Fruit fly (Drosophila melanogaster) whole organism, embryonic: ENCODE data around the gene Lrch.

Source experiments
- B-H2 ChIP-seq: fragments of 200-800 bp; sonication (Bioruptor generic); optimal IDR thresholded peaks from 2 replicates; lab custom pipeline; 2018; ENCODE audit warnings: missing biosample characterization, mild to moderate bottlenecking, missing genetic modification characterization
- CG12219 ChIP-seq: fragments of 200-800 bp; sonication (Bioruptor generic); optimal IDR thresholded peaks from 3 replicates; lab custom pipeline; 2018; ENCODE audit warnings: missing biosample characterization, mild to moderate bottlenecking, missing genetic modification characterization
- CG12659 ChIP-seq: fragments of 200-800 bp; sonication (Bioruptor generic); optimal IDR thresholded peaks from 3 replicates; lab custom pipeline; 2017; ENCODE audit warnings: mild to moderate bottlenecking, missing biosample characterization, missing genetic modification reagents, missing genetic modification characterization
- CG15011 ChIP-seq: fragments of 200-800 bp; sonication (Bioruptor generic); optimal IDR thresholded peaks from 3 replicates; lab custom pipeline; 2018; ENCODE audit warnings: missing biosample characterization, mild to moderate bottlenecking, missing genetic modification characterization
- CG15269 ChIP-seq: fragments of 200-800 bp; sonication (Bioruptor generic); optimal IDR thresholded peaks from 2 replicates; lab custom pipeline; 2018; ENCODE audit warnings: missing biosample characterization, mild to moderate bottlenecking, missing genetic modification characterization, moderate library complexity
- CG15696 ChIP-seq: fragments of 200-800 bp; sonication (Bioruptor generic); optimal IDR thresholded peaks from 2 replicates; lab custom pipeline; 2019; ENCODE audit warnings: missing biosample characterization, mild to moderate bottlenecking, missing genetic modification characterization, moderate library complexity
- CG1647 ChIP-seq: fragments of 200-800 bp; sonication (Bioruptor generic); optimal IDR thresholded peaks from 3 replicates; lab custom pipeline; 2016; ENCODE audit warnings: missing biosample characterization, missing genetic modification characterization
- CG16815 ChIP-seq: fragments of 200-800 bp; sonication (Bioruptor generic); optimal IDR thresholded peaks from 3 replicates; lab custom pipeline; 2017; ENCODE audit warnings: missing biosample characterization, mild to moderate bottlenecking, missing genetic modification characterization
- CG17568 ChIP-seq: fragments of 200-800 bp; sonication (Bioruptor generic); optimal IDR thresholded peaks from 2 replicates; lab custom pipeline; 2018; ENCODE audit warnings: missing biosample characterization, mild to moderate bottlenecking, missing genetic modification characterization, moderate library complexity
- CG18476 ChIP-seq: fragments of 200-800 bp; sonication (Bioruptor generic); optimal IDR thresholded peaks from 2 replicates; lab custom pipeline; 2016; ENCODE audit warnings: missing biosample characterization, mild to moderate bottlenecking, missing genetic modification characterization
- CG2678 ChIP-seq: fragments of 200-800 bp; sonication (Bioruptor generic); optimal IDR thresholded peaks from 3 replicates; lab custom pipeline; 2019; ENCODE audit warnings: missing biosample characterization, mild to moderate bottlenecking, missing genetic modification characterization, moderate library complexity
- CG3847 ChIP-seq: fragments of 200-800 bp; sonication (Bioruptor generic); IDR thresholded peaks from 2 replicates; pipeline ENCODE4 v1.3.6; 2022; ENCODE audit warnings: missing biosample characterization, missing genetic modification characterization
- CG5180 ChIP-seq: fragments of 200-800 bp; sonication (Bioruptor generic); optimal IDR thresholded peaks from 3 replicates; lab custom pipeline; 2017; ENCODE audit warnings: missing biosample characterization, missing genetic modification characterization, mild to moderate bottlenecking, moderate library complexity, missing genetic modification reagents
- CG6683 ChIP-seq: fragments of 200-800 bp; sonication (Bioruptor generic); optimal IDR thresholded peaks from 2 replicates; lab custom pipeline; 2017; ENCODE audit warnings: missing biosample characterization, mild to moderate bottlenecking, missing genetic modification characterization, missing genetic modification reagents
- CG6813 ChIP-seq: fragments of 200-800 bp; sonication (Bioruptor generic); optimal IDR thresholded peaks from 2 replicates; lab custom pipeline; 2017; ENCODE audit warnings: missing biosample characterization, missing genetic modification characterization, mild to moderate bottlenecking, moderate library complexity, missing genetic modification reagents
- CG7928 ChIP-seq: fragments of 200-800 bp; sonication (Bioruptor generic); optimal IDR thresholded peaks from 2 replicates; lab custom pipeline; 2017; ENCODE audit warnings: missing biosample characterization, mild to moderate bottlenecking, missing genetic modification characterization
- CG8290 ChIP-seq, 3 experiments: fragments of 200-800 bp; sonication (Bioruptor generic); optimal IDR thresholded peaks; 2 replicates each; lab custom pipeline; 2016 to 2019; ENCODE audit warnings: missing biosample characterization in 3 of 3, missing genetic modification characterization in 3 of 3, mild to moderate bottlenecking in 2 of 3, moderate library complexity in 1 of 3
- CG9727 ChIP-seq: fragments of 200-800 bp; sonication (Bioruptor generic); optimal IDR thresholded peaks from 3 replicates; lab custom pipeline; 2017; ENCODE audit warnings: missing biosample characterization, mild to moderate bottlenecking, missing genetic modification characterization
- CoRest ChIP-seq: fragments of 200-800 bp; sonication (Bioruptor generic); optimal IDR thresholded peaks from 3 replicates; lab custom pipeline; 2018; ENCODE audit warnings: missing biosample characterization, mild to moderate bottlenecking, missing genetic modification characterization, moderate library complexity
- Dek ChIP-seq: fragments of 200-800 bp; sonication (Bioruptor generic); optimal IDR thresholded peaks from 3 replicates; lab custom pipeline; 2019; ENCODE audit warnings: missing biosample characterization, mild to moderate bottlenecking, missing genetic modification characterization, moderate library complexity
- Dfd ChIP-seq, 2 experiments: fragments of >200 bp; optimal IDR thresholded peaks; 2 replicates each; lab custom pipeline; 2017; ENCODE audit warnings: missing biosample characterization in 2 of 2, missing genetic modification characterization in 2 of 2
- Dip2 ChIP-seq: fragments of 200-800 bp; sonication (Bioruptor generic); IDR thresholded peaks from 2 replicates; pipeline ENCODE4 v1.3.6; 2022; ENCODE audit warnings: missing biosample characterization, missing genetic modification characterization
- H15 ChIP-seq: fragments of 200-800 bp; sonication (Bioruptor generic); IDR thresholded peaks from 3 replicates; pipeline ENCODE4 v1.3.6; 2022; ENCODE audit warnings: missing biosample characterization, missing genetic modification characterization
- HLH54F ChIP-seq: fragments of 200-800 bp; sonication (Bioruptor generic); optimal IDR thresholded peaks from 3 replicates; lab custom pipeline; 2016; ENCODE audit warnings: missing biosample characterization, missing genetic modification characterization
- Oli ChIP-seq: fragments of 200-800 bp; sonication (Bioruptor generic); optimal IDR thresholded peaks from 2 replicates; lab custom pipeline; 2018; ENCODE audit warnings: missing biosample characterization, mild to moderate bottlenecking, missing genetic modification characterization, moderate library complexity
- Opbp ChIP-seq: fragments of 200-800 bp; sonication (Bioruptor generic); IDR thresholded peaks from 3 replicates; pipeline ENCODE4 v1.3.6; 2022; ENCODE audit warnings: missing biosample characterization, missing genetic modification characterization; ENCODE audit not compliant: partially characterized antibody
- PHDP ChIP-seq: fragments of 200-800 bp; sonication (Bioruptor generic); optimal IDR thresholded peaks from 3 replicates; lab custom pipeline; 2018; ENCODE audit warnings: missing biosample characterization, mild to moderate bottlenecking, missing genetic modification characterization, moderate library complexity
- Sin3A ChIP-seq: fragments of >200 bp; optimal IDR thresholded peaks from 2 replicates; lab custom pipeline; 2018
- TFAM ChIP-seq: fragments of 200-800 bp; sonication (Bioruptor generic); optimal IDR thresholded peaks from 2 replicates; lab custom pipeline; 2017; ENCODE audit warnings: missing biosample characterization, missing genetic modification characterization, inconsistent platforms
- ab ChIP-seq: fragments of 200-800 bp; sonication (Bioruptor generic); optimal IDR thresholded peaks from 2 replicates; lab custom pipeline; 2016; ENCODE audit warnings: missing biosample characterization, missing genetic modification characterization
- ac ChIP-seq: fragments of 200-800 bp; sonication (Bioruptor generic); optimal IDR thresholded peaks from 3 replicates; lab custom pipeline; 2017; ENCODE audit warnings: missing biosample characterization, mild to moderate bottlenecking, missing genetic modification characterization
- amos ChIP-seq: fragments of 200-800 bp; sonication (Bioruptor generic); IDR thresholded peaks from 2 replicates; pipeline ENCODE4 v1.3.6; 2022; ENCODE audit warnings: missing biosample characterization, missing genetic modification characterization; ENCODE audit not compliant: partially characterized antibody
- bab2 ChIP-seq: fragments of 200-800 bp; sonication (Bioruptor generic); optimal IDR thresholded peaks from 2 replicates; lab custom pipeline; 2016; ENCODE audit warnings: missing biosample characterization, missing genetic modification characterization
- btn ChIP-seq: fragments of 200-800 bp; sonication (Bioruptor generic); optimal IDR thresholded peaks from 2 replicates; lab custom pipeline; 2016; ENCODE audit warnings: missing biosample characterization, missing genetic modification characterization
- cato ChIP-seq: fragments of 200-800 bp; sonication (Bioruptor generic); optimal IDR thresholded peaks from 2 replicates; lab custom pipeline; 2016; ENCODE audit warnings: missing biosample characterization, missing genetic modification characterization, borderline replicate concordance
- chm ChIP-seq: fragments of 200-800 bp; sonication (Bioruptor generic); IDR thresholded peaks from 2 replicates; pipeline ENCODE4 v1.3.6; 2022; ENCODE audit warnings: missing biosample characterization, missing genetic modification characterization
- croc ChIP-seq: fragments of 200-800 bp; sonication (Bioruptor generic); conservative IDR thresholded peaks from 3 replicates; pipeline ENCODE4 v1.3.6; 2022; ENCODE audit warnings: missing biosample characterization, missing genetic modification characterization
- dpn ChIP-seq, 2 experiments: fragments of 200-800 bp; sonication (Bioruptor generic); optimal IDR thresholded peaks; 3 replicates each; lab custom pipeline; 2016; ENCODE audit warnings: missing biosample characterization in 2 of 2, missing genetic modification characterization in 2 of 2
- emc ChIP-seq: fragments of 200-800 bp; sonication (Bioruptor generic); optimal IDR thresholded peaks from 2 replicates; lab custom pipeline; 2016; ENCODE audit warnings: missing biosample characterization, missing genetic modification characterization
- fu2 ChIP-seq: fragments of 200-800 bp; sonication (Bioruptor generic); optimal IDR thresholded peaks from 2 replicates; lab custom pipeline; 2016; ENCODE audit warnings: missing biosample characterization, missing genetic modification characterization
- gcm ChIP-seq: fragments of 200-800 bp; sonication (Bioruptor generic); optimal IDR thresholded peaks from 2 replicates; lab custom pipeline; 2019; ENCODE audit warnings: missing biosample characterization, mild to moderate bottlenecking, missing genetic modification characterization, moderate library complexity
- gsb-n ChIP-seq: fragments of 200-800 bp; sonication (Bioruptor generic); optimal IDR thresholded peaks from 3 replicates; lab custom pipeline; 2018; ENCODE audit warnings: missing biosample characterization, mild to moderate bottlenecking, missing genetic modification characterization
- hth ChIP-seq: fragments of >200 bp; optimal IDR thresholded peaks from 2 replicates; lab custom pipeline; 2017; ENCODE audit warnings: inconsistent platforms
- luna ChIP-seq: fragments of 200-800 bp; sonication (Bioruptor generic); optimal IDR thresholded peaks from 2 replicates; lab custom pipeline; 2016; ENCODE audit warnings: missing biosample characterization, missing genetic modification characterization
- slbo ChIP-seq: fragments of 200-800 bp; sonication (Bioruptor generic); IDR thresholded peaks from 2 replicates; pipeline ENCODE4 v1.3.6; 2022; ENCODE audit warnings: missing biosample characterization, missing genetic modification characterization
- tgo ChIP-seq: fragments of 200-800 bp; sonication (Bioruptor generic); IDR thresholded peaks from 3 replicates; pipeline ENCODE4 v1.3.6; 2022; ENCODE audit warnings: missing biosample characterization, missing genetic modification characterization
- trem ChIP-seq: fragments of 200-800 bp; optimal IDR thresholded peaks from 3 replicates; lab custom pipeline; 2019; ENCODE audit warnings: missing biosample characterization, mild to moderate bottlenecking, missing genetic modification characterization, moderate library complexity
- wdn ChIP-seq: fragments of 200-800 bp; sonication (Bioruptor generic); IDR thresholded peaks from 2 replicates; pipeline ENCODE4 v1.3.6; 2022; ENCODE audit warnings: missing biosample characterization, missing genetic modification characterization
- wor ChIP-seq: fragments of 200-800 bp; sonication (Bioruptor generic); IDR thresholded peaks from 2 replicates; pipeline ENCODE4 v1.3.6; 2022; ENCODE audit warnings: missing biosample characterization, missing genetic modification characterization
- zf30C ChIP-seq: fragments of 200-800 bp; sonication (Bioruptor generic); optimal IDR thresholded peaks from 3 replicates; lab custom pipeline; 2018; ENCODE audit warnings: missing biosample characterization, mild to moderate bottlenecking, missing genetic modification characterization

Gene Lrch

dm6 chr2L:17379844-17380243 lies 4.1 kb downstream of the Lrch start (continued):
- TF ChIP-seq CG12659 (GFP tag; lab: Kevin White, UChicago) = peak; percentile 34
- TF ChIP-seq gsb-n (tag; lab: Kevin White, UChicago) = peak; percentile 91
- no peak for TF ChIP-seq CG7928 (GFP tag; lab: Kevin White, UChicago)
- peak; percentile 85 for TF ChIP-seq ac (GFP tag; lab: Kevin White, UChicago)
- TF ChIP-seq gcm = peak; percentile 72
- TF ChIP-seq cato (GFP tag; lab: Kevin White, UChicago) = peak; percentile 27
- no peak for TF ChIP-seq B-H2 (GFP tag; lab: Kevin White, UChicago)
- peak in 1 of 2 experiments; percentile 67 for TF ChIP-seq dpn (GFP tag; optimal IDR thresholded peaks at IDR 0.05; lab: Kevin White, UChicago)
- TF ChIP-seq slbo (GFP tag; lab: Robert Waterston, UW) = no peak
- no peak; the same call in 2 of the 3 replicates for TF ChIP-seq croc (GFP tag; lab: Robert Waterston, UW)
- no peak for TF ChIP-seq Dfd (GFP tag; optimal IDR thresholded peaks at IDR 0.05; lab: Kevin White, UChicago)
- TF ChIP-seq Sin3A = no peak
- no peak for TF ChIP-seq CG3847
- peak; percentile 27 for TF ChIP-seq CG16815 (GFP tag; lab: Kevin White, UChicago)
- peak; percentile 70 for TF ChIP-seq CG12219
- TF ChIP-seq CG2678 (tag; lab: Kevin White, UChicago) = peak; percentile 80
- TF ChIP-seq hth = no peak
- 0 out of 2 replicates have a peak, but pooled peaks have one; percentile 22 for TF ChIP-seq wor
- TF ChIP-seq Dip2 (GFP tag; lab: Robert Waterston, UW) = no peak
- TF ChIP-seq trem (tag; lab: Kevin White, UChicago) = peak; percentile 58
- TF ChIP-seq CG5180 (GFP tag; lab: Kevin White, UChicago) = peak; percentile 73
- peak; percentile 92 for TF ChIP-seq CG15696
- no peak for TF ChIP-seq emc (GFP tag; lab: Kevin White, UChicago)
- peak; percentile 45 for TF ChIP-seq CG6683 (GFP tag; lab: Kevin White, UChicago)
- TF ChIP-seq ab (GFP tag; lab: Kevin White, UChicago) = no peak
- TF ChIP-seq CG6813 = peak; percentile 87
- TF ChIP-seq CG17568 (GFP tag; lab: Kevin White, UChicago) = peak; percentile 76
- TF ChIP-seq fu2 (GFP tag; lab: Kevin White, UChicago) = no peak
- no peak for TF ChIP-seq HLH54F
- peak; percentile 52 for TF ChIP-seq CG18476 (GFP tag; lab: Kevin White, UChicago)
- TF ChIP-seq CoRest = peak; percentile 75
- TF ChIP-seq bab2 (GFP tag; lab: Kevin White, UChicago) = peak; percentile 64
- TF ChIP-seq CG15011 = peak; percentile 53
- peak; percentile 71 for TF ChIP-seq PHDP (tag; lab: Kevin White, UChicago)
- TF ChIP-seq chm (GFP tag; lab: Robert Waterston, UW) = peak; percentile 84
- TF ChIP-seq Oli = no peak
- TF ChIP-seq Opbp (GFP tag; lab: Robert Waterston, UW) = no peak
- no peak for TF ChIP-seq wdn (GFP tag; lab: Robert Waterston, UW)
- no peak for TF ChIP-seq amos (GFP tag; lab: Robert Waterston, UW)
- peak; percentile 75 for TF ChIP-seq btn
- TF ChIP-seq luna (GFP tag; lab: Kevin White, UChicago) = no peak
- TF ChIP-seq H15 (GFP tag; lab: Robert Waterston, UW) = 0 out of 3 replicates have a peak, but pooled peaks have one; percentile 54
- TF ChIP-seq zf30C (GFP tag; lab: Kevin White, UChicago) = no peak
- TF ChIP-seq CG8290 (GFP tag; optimal IDR thresholded peaks at IDR 0.05; lab: Kevin White, UChicago) = peak; percentile 91
- peak; percentile 62 to 76 for TF ChIP-seq CG8290 (tag; optimal IDR thresholded peaks at IDR 0.05; lab: Kevin White, UChicago)
- TF ChIP-seq Dek (tag; lab: Kevin White, UChicago) = no peak
- TF ChIP-seq CG9727 (GFP tag; lab: Kevin White, UChicago) = peak; percentile 86
- peak; percentile 60 for TF ChIP-seq CG1647
- peak; percentile 34; the same call in 1 of the 3 replicates for TF ChIP-seq tgo (GFP tag; lab: Robert Waterston, UW)
- TF ChIP-seq CG15269 (tag; lab: Kevin White, UChicago) = peak; percentile 29
- peak; percentile 70 for TF ChIP-seq TFAM (GFP tag; lab: Kevin White, UChicago)
